Worm (Caenorhabditis elegans): ENCODE data around the gene Y69A2AR.32.

Y69A2AR.32 gene

DNA sequence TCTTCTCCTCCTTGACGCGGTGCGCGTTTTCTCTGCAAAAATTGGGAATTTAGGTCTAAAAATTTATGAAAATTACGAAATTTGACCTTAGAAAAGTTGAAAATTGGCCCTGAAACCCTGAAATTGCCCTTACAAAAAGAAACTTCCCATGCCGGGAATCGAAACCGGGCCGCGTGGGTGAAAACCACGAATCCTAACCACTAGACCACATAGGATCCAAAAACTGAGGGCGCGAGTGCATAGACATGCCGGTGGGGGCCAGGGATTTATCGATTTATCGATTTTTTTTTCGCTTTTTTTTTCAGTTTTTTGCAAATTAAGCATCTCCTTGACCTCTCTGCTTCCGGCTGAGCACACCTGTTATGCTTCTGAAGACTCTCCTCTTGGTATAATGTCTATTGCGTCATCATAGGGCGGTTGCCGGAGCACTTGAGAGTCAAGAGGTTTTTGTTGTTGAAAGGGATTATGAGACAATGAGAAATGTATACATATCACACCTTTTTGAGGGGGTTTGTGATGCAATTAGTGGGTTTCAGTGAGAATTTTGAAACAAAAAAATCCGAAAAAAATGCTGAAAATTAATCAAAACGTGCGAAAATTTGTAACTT, 29.5 kb downstream of the Y69A2AR.32 start (continued):
- TF ChIP-seq zfp-3 (GFP tag; conservative IDR thresholded peaks at IDR 0.05) (0 out of 2 replicates have a peak, but pooled peaks have one; percentile 50), Y5F2A.4 (GFP tag; optimal IDR thresholded peaks at IDR 0.05) (peak; percentile 73), ceh-20 (GFP tag; IDR thresholded peaks at IDR 0.05) (peak; percentile 66), sdz-12 (GFP tag; optimal IDR thresholded peaks at IDR 0.05) (peak; percentile 65), hif-1 (tag; optimal IDR thresholded peaks at IDR 0.05) (no peak), set-16 (GFP tag; IDR thresholded peaks at IDR 0.05) (peak; percentile 40; the same call in 1 of the 2 replicates), F26F4.8 (GFP tag; conservative IDR thresholded peaks at IDR 0.05) (peak; percentile 92), daf-19 (GFP tag; conservative IDR thresholded peaks at IDR 0.05) (no peak), D1046.2 (GFP tag; IDR thresholded peaks at IDR 0.05) (peak; percentile 85), php-3 (GFP tag; IDR thresholded peaks at IDR 0.05) (peak; percentile 78), Y48G9A.11 (GFP tag; IDR thresholded peaks at IDR 0.05) (peak; percentile 88), ZK337.2 (GFP tag; IDR thresholded peaks at IDR 0.05) (peak; percentile 48; the same call in 1 of the 2 replicates), attf-4 (tag; optimal IDR thresholded peaks at IDR 0.05) (no peak), nhr-41 (GFP tag; IDR thresholded peaks at IDR 0.05) (peak; percentile 94; the same call in 1 of the 2 replicates)

DNA sequence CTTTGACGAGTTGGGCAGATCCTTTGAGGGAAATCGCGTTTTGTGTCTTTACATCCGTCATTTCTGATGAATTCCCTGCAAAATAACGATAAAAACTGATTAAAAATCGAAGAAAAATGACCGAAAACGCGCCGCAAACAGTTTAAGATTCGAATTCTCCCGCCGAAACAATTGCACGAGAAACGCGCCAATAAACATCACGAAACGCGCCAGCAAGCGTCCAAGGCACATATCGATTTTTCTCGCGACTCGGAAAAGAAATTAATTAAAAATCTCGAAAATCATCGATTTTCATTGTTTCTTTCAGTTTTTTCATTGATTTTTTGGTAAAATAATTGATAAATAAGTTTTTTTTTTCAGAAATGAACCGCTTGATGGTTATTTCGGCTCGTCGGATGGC, 30.7 kb downstream of the Y69A2AR.32 start, which contains the start of the genes mdf-2 and nduv-3:
Gene mdf-2, minus strand, starts transcription at position 176 of the 400 bp plus-strand sequence.
Gene nduv-3, plus strand, starts transcription at position 361 of the 400 bp plus-strand sequence.
- peak; percentile 67 for TF ChIP-seq hlh-30 (tag; optimal IDR thresholded peaks at IDR 0.05; ENCODE audit: insufficient read depth)
- TF ChIP-seq F44E2.7 (GFP tag; IDR thresholded peaks at IDR 0.05): no peak
- TF ChIP-seq aly-2 (tag; optimal IDR thresholded peaks at IDR 0.05): no peak
- no peak for TF ChIP-seq zip-2 (tag; optimal IDR thresholded peaks at IDR 0.05)
- peak; percentile 58 for TF ChIP-seq nhr-6 (tag; optimal IDR thresholded peaks at IDR 0.05)
- TF ChIP-seq F37D6.2 (tag; optimal IDR thresholded peaks at IDR 0.05): peak; percentile 43
- peak; percentile 83 for TF ChIP-seq lin-38 (GFP tag; IDR thresholded peaks at IDR 0.05)
- TF ChIP-seq lin-13 (GFP tag; optimal IDR thresholded peaks at IDR 0.05): peak; percentile 74
- no peak for TF ChIP-seq ceh-62 (tag; optimal IDR thresholded peaks at IDR 0.05)
- TF ChIP-seq T26A8.4 (GFP tag; IDR thresholded peaks at IDR 0.05): peak; percentile 63
- TF ChIP-seq nhr-11 (tag; optimal IDR thresholded peaks at IDR 0.05): peak; percentile 54
- TF ChIP-seq T20F7.1 (GFP tag; optimal IDR thresholded peaks at IDR 0.05): peak; percentile 76
- TF ChIP-seq ceh-20 (GFP tag; IDR thresholded peaks at IDR 0.05): peak; percentile 64
- TF ChIP-seq Y75B8A.6 (GFP tag; IDR thresholded peaks at IDR 0.05): no peak
- TF ChIP-seq lim-7 (GFP tag; IDR thresholded peaks at IDR 0.05): no peak
- TF ChIP-seq mep-1 (tag; optimal IDR thresholded peaks at IDR 0.05): peak; percentile 74
- no peak for TF ChIP-seq daf-16 (GFP tag; optimal IDR thresholded peaks at IDR 0.05)
- TF ChIP-seq daf-16 (tag; optimal IDR thresholded peaks at IDR 0.05): peak; percentile 33
- TF ChIP-seq ztf-7 (tag; optimal IDR thresholded peaks at IDR 0.05): peak; percentile 38
- TF ChIP-seq nhr-42 (GFP tag; IDR thresholded peaks at IDR 0.05): 0 out of 2 replicates have a peak, but pooled peaks have one; percentile 46
- TF ChIP-seq nhr-102 (tag; optimal IDR thresholded peaks at IDR 0.05): peak; percentile 42
- TF ChIP-seq mes-2 (tag; optimal IDR thresholded peaks at IDR 0.05; ENCODE audit: poor library complexity, severe bottlenecking): peak; percentile 82
- peak; percentile 64 for TF ChIP-seq rbr-2 (tag; optimal IDR thresholded peaks at IDR 0.05)
- peak; percentile 92 for TF ChIP-seq dpl-1 (GFP tag; optimal IDR thresholded peaks at IDR 0.05)
- no peak for TF ChIP-seq D1046.2 (GFP tag; IDR thresholded peaks at IDR 0.05)
- TF ChIP-seq duxl-1 (tag; optimal IDR thresholded peaks at IDR 0.05; ENCODE audit: poor library complexity): peak; percentile 27
- peak in 1 of 2 experiments; percentile 13 for TF ChIP-seq hif-1 (tag; optimal IDR thresholded peaks at IDR 0.05)
- TF ChIP-seq nhr-48 (tag; optimal IDR thresholded peaks at IDR 0.05): no peak
- no peak for TF ChIP-seq Y105C5A.15 (GFP tag; IDR thresholded peaks at IDR 0.05)
- peak; percentile 79 for TF ChIP-seq dve-1 (tag; optimal IDR thresholded peaks at IDR 0.05; ENCODE audit: insufficient read depth)
- TF ChIP-seq mdt-29 (GFP tag; IDR thresholded peaks at IDR 0.05): no peak; the same call in 1 of the 2 replicates
- TF ChIP-seq hmg-1.1 (GFP tag; IDR thresholded peaks at IDR 0.05): peak; percentile 61; the same call in 1 of the 2 replicates
- no peak for TF ChIP-seq F49E8.2 (tag; optimal IDR thresholded peaks at IDR 0.05; ENCODE audit: borderline replicate concordance)
- peak; percentile 40 for TF ChIP-seq spr-1 (tag; optimal IDR thresholded peaks at IDR 0.05)
- peak; percentile 63 for TF ChIP-seq ceh-28 (tag; optimal IDR thresholded peaks at IDR 0.05)
- TF ChIP-seq hlh-11 (tag; optimal IDR thresholded peaks at IDR 0.05): peak; percentile 48
- peak; percentile 35 for TF ChIP-seq dmd-6 (GFP tag; IDR thresholded peaks at IDR 0.05)
